Worm (Caenorhabditis elegans) whole organism, L1 larva: Measurements from ENCODE around the gene irld-44.

Experiments used
- ama-1 ChIP-seq: fragments of 150-350 bp; optimal IDR thresholded peaks from 2 replicates; lab custom pipeline; 2014
- blmp-1 ChIP-seq: fragments of 150-350 bp; optimal IDR thresholded peaks from 2 replicates; lab custom pipeline; 2014; ENCODE audit warnings: missing biosample characterization, missing genetic modification characterization
- ceh-63 ChIP-seq: fragments of 200-800 bp; sonication (Bioruptor generic); optimal IDR thresholded peaks from 2 replicates; lab custom pipeline; 2018; ENCODE audit warnings: mild to moderate bottlenecking, missing genetic modification characterization, missing compliant biosample characterization
- ceh-82 ChIP-seq, 3 experiments: fragments of 150-350 bp in 1 of 3; sonication (generic microtip) in 2 of 3; optimal IDR thresholded peaks; 2 replicates each; lab custom pipeline; 2014 to 2017; ENCODE audit warnings: missing biosample characterization in 3 of 3, missing genetic modification characterization in 3 of 3
- efl-1 ChIP-seq, 4 experiments: fragments of 150-350 bp; optimal IDR thresholded peaks in 3 of 4; peaks in 1 of 4; 1 replicate in 1 of 4; 2 replicates in 3 of 4; lab custom pipeline; 2014; ENCODE audit warnings: missing biosample characterization in 2 of 4, missing genetic modification characterization in 2 of 4, missing genetic modification reagents in 2 of 4
- egl-27 ChIP-seq, 2 experiments: fragments of 150-350 bp in 1 of 2; sonication (generic microtip); optimal IDR thresholded peaks; 3 replicates each; lab custom pipeline; 2017 to 2018; ENCODE audit warnings: missing biosample characterization in 2 of 2, missing genetic modification characterization in 2 of 2, missing genetic modification reagents in 2 of 2
- ets-5 ChIP-seq: fragments of 200-800 bp; sonication (Bioruptor generic); IDR thresholded peaks from 2 replicates; pipeline ENCODE4 v1.3.6; 2022; ENCODE audit warnings: missing genetic modification characterization, missing compliant biosample characterization
- fkh-8 ChIP-seq: sonication (generic microtip); optimal IDR thresholded peaks from 2 replicates; lab custom pipeline; 2016; ENCODE audit warnings: mild to moderate bottlenecking, missing genetic modification characterization, missing compliant biosample characterization
- grh-1 ChIP-seq: fragments of 200-800 bp; sonication (Bioruptor generic); IDR thresholded peaks from 2 replicates; pipeline ENCODE4 v1.3.6; 2022; ENCODE audit warnings: missing genetic modification reagents, missing genetic modification characterization, missing compliant biosample characterization
- hlh-17 ChIP-seq: fragments of 200-800 bp; sonication (Bioruptor generic); optimal IDR thresholded peaks from 2 replicates; lab custom pipeline; 2018; ENCODE audit warnings: missing genetic modification characterization, mild to moderate bottlenecking, missing compliant biosample characterization, moderate library complexity, borderline replicate concordance
- jun-1 ChIP-seq: fragments of 150-350 bp; optimal IDR thresholded peaks from 2 replicates; lab custom pipeline; 2014; ENCODE audit warnings: missing biosample characterization, missing genetic modification reagents, missing genetic modification characterization
- lin-13 ChIP-seq: fragments of 150-350 bp; optimal IDR thresholded peaks from 2 replicates; lab custom pipeline; 2014; ENCODE audit warnings: missing biosample characterization, missing genetic modification reagents, missing genetic modification characterization
- lin-14 ChIP-seq: fragments of 200-800 bp; sonication (Bioruptor generic); optimal IDR thresholded peaks from 2 replicates; lab custom pipeline; 2018; ENCODE audit warnings: mild to moderate bottlenecking, missing genetic modification characterization, moderate library complexity, missing compliant biosample characterization
- lin-15B ChIP-seq: fragments of 150-350 bp; sonication (generic microtip); optimal IDR thresholded peaks from 3 replicates; lab custom pipeline; 2014; ENCODE audit warnings: missing biosample characterization, missing genetic modification characterization
- lin-35 ChIP-seq, 2 experiments: fragments of 150-350 bp; optimal IDR thresholded peaks; 2 replicates each; lab custom pipeline; 2014; ENCODE audit warnings: missing biosample characterization in 2 of 2, missing genetic modification characterization in 2 of 2, missing genetic modification reagents in 2 of 2
- lir-3 ChIP-seq: sonication (generic microtip); optimal IDR thresholded peaks from 2 replicates; lab custom pipeline; 2016; ENCODE audit warnings: mild to moderate bottlenecking, missing genetic modification characterization, moderate library complexity, missing compliant biosample characterization; ENCODE audit not compliant: poor library complexity
- mef-2 ChIP-seq: fragments of 150-350 bp; optimal IDR thresholded peaks from 2 replicates; lab custom pipeline; 2014; ENCODE audit warnings: missing biosample characterization, missing genetic modification characterization
- mep-1 ChIP-seq: fragments of 150-350 bp; optimal IDR thresholded peaks from 2 replicates; lab custom pipeline; 2014; ENCODE audit warnings: missing biosample characterization, missing genetic modification characterization
- nhr-11 ChIP-seq: fragments of 150-350 bp; optimal IDR thresholded peaks from 2 replicates; lab custom pipeline; 2014; ENCODE audit warnings: missing biosample characterization, missing genetic modification characterization
- nhr-12 ChIP-seq: sonication (generic microtip); optimal IDR thresholded peaks from 2 replicates; lab custom pipeline; 2017; ENCODE audit warnings: missing biosample characterization, missing genetic modification characterization
- nhr-20 ChIP-seq: sonication (generic microtip); optimal IDR thresholded peaks from 2 replicates; lab custom pipeline; 2016; ENCODE audit warnings: mild to moderate bottlenecking, missing genetic modification characterization, missing compliant biosample characterization
- nhr-237 ChIP-seq: fragments of 150-350 bp; optimal IDR thresholded peaks from 2 replicates; lab custom pipeline; 2014; ENCODE audit warnings: missing biosample characterization, missing genetic modification characterization
- nhr-71 ChIP-seq: sonication (generic microtip); optimal IDR thresholded peaks from 2 replicates; lab custom pipeline; 2016; ENCODE audit warnings: mild to moderate bottlenecking, missing genetic modification characterization, moderate library complexity, missing compliant biosample characterization
- nhr-77 ChIP-seq: fragments of 150-350 bp; optimal IDR thresholded peaks from 2 replicates; lab custom pipeline; 2014; ENCODE audit warnings: missing biosample characterization, missing genetic modification characterization
- nhr-84 ChIP-seq: sonication (generic microtip); optimal IDR thresholded peaks from 2 replicates; lab custom pipeline; 2017; ENCODE audit warnings: missing biosample characterization, missing genetic modification characterization
- nhr-85 ChIP-seq: sonication (generic microtip); peaks from one replicate; lab custom pipeline; 2016; ENCODE audit warnings: missing genetic modification characterization, inconsistent platforms, missing compliant biosample characterization
- pax-3 ChIP-seq: fragments of 200-800 bp; sonication (Bioruptor generic); optimal IDR thresholded peaks from 2 replicates; lab custom pipeline; 2018; ENCODE audit warnings: mild to moderate bottlenecking, missing genetic modification characterization, moderate library complexity, missing compliant biosample characterization
- pqm-1 ChIP-seq: sonication (generic microtip); optimal IDR thresholded peaks from 3 replicates; lab custom pipeline; 2017; ENCODE audit warnings: missing biosample characterization, missing genetic modification characterization
- rnt-1 ChIP-seq: sonication (generic microtip); optimal IDR thresholded peaks from 2 replicates; lab custom pipeline; 2016; ENCODE audit warnings: mild to moderate bottlenecking, missing genetic modification characterization, moderate library complexity, missing compliant biosample characterization
- snpc-4 ChIP-seq: fragments of 150-350 bp; optimal IDR thresholded peaks from 2 replicates; lab custom pipeline; 2014; ENCODE audit warnings: missing biosample characterization, missing genetic modification characterization
- snu-23 ChIP-seq: sonication (generic microtip); optimal IDR thresholded peaks from 2 replicates; lab custom pipeline; 2016; ENCODE audit warnings: missing genetic modification characterization, missing compliant biosample characterization
- sox-4 ChIP-seq: sonication (generic microtip); optimal IDR thresholded peaks from 2 replicates; lab custom pipeline; 2016; ENCODE audit warnings: missing genetic modification characterization, missing compliant biosample characterization
- sptf-1 ChIP-seq: fragments of 150-350 bp; optimal IDR thresholded peaks from 2 replicates; lab custom pipeline; 2014; ENCODE audit warnings: missing biosample characterization, missing genetic modification characterization
- sup-37 ChIP-seq: fragments of 200-800 bp; sonication (Bioruptor generic); optimal IDR thresholded peaks from 2 replicates; lab custom pipeline; 2018; ENCODE audit warnings: mild to moderate bottlenecking, missing genetic modification characterization, missing compliant biosample characterization
- swsn-7 ChIP-seq: sonication (generic microtip); optimal IDR thresholded peaks from 2 replicates; lab custom pipeline; 2016; ENCODE audit warnings: missing genetic modification characterization, missing compliant biosample characterization
- tbx-2 ChIP-seq: sonication (generic microtip); optimal IDR thresholded peaks from 2 replicates; lab custom pipeline; 2016; ENCODE audit warnings: missing genetic modification characterization, missing compliant biosample characterization
- tlp-1 ChIP-seq: fragments of 150-350 bp; optimal IDR thresholded peaks from 2 replicates; lab custom pipeline; 2014; ENCODE audit warnings: missing biosample characterization, missing genetic modification characterization
- unc-30 ChIP-seq: sonication (generic microtip); optimal IDR thresholded peaks from 2 replicates; lab custom pipeline; 2017; ENCODE audit warnings: missing biosample characterization, missing genetic modification characterization
- vab-15 ChIP-seq: sonication (generic microtip); optimal IDR thresholded peaks from 2 replicates; lab custom pipeline; 2017; ENCODE audit warnings: missing genotype, mild to moderate bottlenecking, missing genetic modification characterization, missing compliant biosample characterization
- zip-4 ChIP-seq: fragments of 200-800 bp; sonication (Bioruptor generic); optimal IDR thresholded peaks from 2 replicates; lab custom pipeline; 2018; ENCODE audit warnings: mild to moderate bottlenecking, missing genetic modification characterization, moderate library complexity, missing compliant biosample characterization

irld-44 gene

DNA sequence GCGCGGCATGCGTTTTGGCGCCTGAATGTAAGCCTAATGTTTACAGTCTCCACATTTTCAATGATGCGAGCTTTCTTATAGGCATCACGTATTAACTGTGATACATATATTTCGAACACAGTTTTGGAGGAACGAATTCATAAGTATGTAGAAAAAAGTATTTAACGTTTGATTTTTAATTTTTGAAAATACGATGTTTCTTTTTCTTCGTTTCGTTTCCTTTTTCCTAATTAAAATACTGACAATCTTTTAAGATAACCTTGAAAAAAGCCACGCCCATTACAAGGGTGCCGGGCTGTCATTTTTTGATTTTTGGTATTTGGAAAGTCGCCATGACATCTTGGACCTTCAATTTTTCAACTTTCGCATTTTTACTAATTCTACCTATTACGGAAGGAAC, 13.8 kb downstream of the irld-44 start, which contains the start of gene K04F1.9:
Gene K04F1.9 (plus strand): TSS at position 301 of the 400 bp plus-strand sequence.
- TF ChIP-seq tbx-2 (tag; lab: Kevin White, UChicago) (no peak), vab-15 (tag; lab: Kevin White, UChicago) (no peak), ceh-63 (GFP tag; lab: Kevin White, UChicago) (no peak), nhr-71 (no peak), nhr-20 (tag; lab: Kevin White, UChicago) (no peak), rnt-1 (tag; lab: Kevin White, UChicago) (no peak), ets-5 (GFP tag; lab: Robert Waterston, UW) (no peak), ceh-82 (tag; optimal IDR thresholded peaks at IDR 0.05; lab: Kevin White, UChicago) (no peak)
- TF ChIP-seq, all 84 proteins: peak for 0

DNA sequence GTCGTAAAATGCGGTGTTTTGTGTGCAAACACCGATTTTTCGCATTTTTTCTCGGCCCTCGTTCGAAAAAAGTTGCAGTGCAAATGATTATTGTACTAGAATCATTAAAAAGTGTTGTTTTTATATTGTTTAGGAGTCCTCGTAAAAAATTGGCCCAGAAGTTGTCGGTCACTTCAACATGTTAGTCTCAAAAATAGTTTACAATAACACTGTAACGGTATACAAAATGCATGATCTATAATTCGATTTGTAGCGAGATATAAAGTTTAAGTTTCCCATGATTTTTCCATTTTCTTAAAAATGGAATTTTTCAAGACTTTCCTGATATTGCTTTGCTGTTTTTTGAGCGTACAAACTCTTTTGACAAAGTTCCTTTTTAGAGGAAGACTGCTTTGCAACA, 15.8 kb downstream of the irld-44 start, which contains the start of gene K04F1.8:
Gene K04F1.8 (plus strand): TSS at position 301 of the 400 bp plus-strand sequence.
- TF ChIP-seq mef-2 (tag; lab: Kevin White, UChicago) (no peak), egl-27 (tag; optimal IDR thresholded peaks at IDR 0.05; lab: Kevin White, UChicago) (no peak), sup-37 (no peak), efl-1 (optimal IDR thresholded peaks at IDR 0.05; lab: Kevin White, UChicago) (no peak), efl-1 (GFP tag; optimal IDR thresholded peaks at IDR 0.05 in 1 of 2; lab: Kevin White, UChicago) (no peak), hlh-17 (no peak), lir-3 (tag; lab: Kevin White, UChicago) (no peak), lin-13 (GFP tag; lab: Kevin White, UChicago) (no peak), lin-15B (tag; lab: Kevin White, UChicago) (no peak), snpc-4 (no peak), nhr-12 (no peak), nhr-84 (tag; lab: Kevin White, UChicago) (no peak), pqm-1 (tag; lab: Kevin White, UChicago) (no peak), sox-4 (no peak), lin-14 (no peak), nhr-85 (tag; lab: Kevin White, UChicago) (no peak), tlp-1 (tag; lab: Kevin White, UChicago) (no peak)

DNA sequence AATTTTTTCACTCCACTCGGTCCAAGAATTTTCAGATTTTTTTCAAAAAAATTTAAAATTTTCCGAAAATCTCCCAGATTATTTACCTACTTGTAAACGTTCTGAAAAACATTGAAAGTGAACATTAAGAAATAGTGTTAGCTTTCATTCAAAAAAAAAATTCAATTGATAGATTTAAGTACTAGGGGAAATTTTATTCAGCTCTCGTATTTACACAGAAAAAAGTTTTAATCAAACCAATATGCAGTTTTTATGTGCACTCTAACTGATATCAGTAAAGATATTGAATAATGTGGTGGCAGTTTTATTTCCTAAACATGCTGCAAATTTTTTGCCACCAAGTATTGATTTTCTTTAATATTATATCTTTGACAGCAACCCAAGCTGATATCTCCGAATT, 17.1 kb downstream of the irld-44 start, which contains the start of gene irld-42:
Gene irld-42 (plus strand): TSS at position 301 of the 400 bp plus-strand sequence.
- TF ChIP-seq lin-14, result no peak
- no peak for TF ChIP-seq snpc-4
- TF ChIP-seq grh-1 (GFP tag; lab: Robert Waterston, UW), result no peak
- no peak for TF ChIP-seq nhr-84 (tag; lab: Kevin White, UChicago)
- no peak for TF ChIP-seq nhr-77 (tag; lab: Kevin White, UChicago)
- TF ChIP-seq fkh-8 (tag; lab: Kevin White, UChicago), result no peak

DNA sequence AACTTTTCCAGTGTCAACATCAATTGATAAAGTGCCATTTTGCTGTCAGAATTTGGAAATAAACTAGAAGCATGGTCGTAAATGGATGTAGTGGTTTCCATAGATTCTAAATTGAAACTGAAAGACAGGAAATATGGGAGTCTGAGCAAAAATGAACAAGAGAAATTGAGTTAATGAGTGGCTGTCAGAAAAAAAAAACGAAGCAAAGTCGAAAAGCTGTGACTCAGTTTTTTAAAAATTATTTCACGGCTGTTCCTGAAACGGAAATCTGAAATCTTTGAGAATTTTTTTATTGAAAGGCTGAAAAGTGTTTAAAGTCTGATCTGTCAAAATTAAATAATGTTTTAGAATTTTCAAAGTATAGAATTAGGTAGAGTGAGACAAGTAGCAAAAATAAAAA, 27.1 kb downstream of the irld-44 start, which contains the start of gene srw-98:
Gene srw-98 (minus strand): TSS at position 101 of the 400 bp plus-strand sequence.
- no peak for TF ChIP-seq ama-1 (lab: Kevin White, UChicago)
- TF ChIP-seq mep-1 (tag; lab: Kevin White, UChicago), result no peak
- no peak for TF ChIP-seq sptf-1
- TF ChIP-seq nhr-84 (tag; lab: Kevin White, UChicago), result no peak
- no peak for TF ChIP-seq swsn-7 (tag; lab: Kevin White, UChicago)
- TF ChIP-seq fkh-8 (tag; lab: Kevin White, UChicago), result no peak
- no peak for TF ChIP-seq unc-30
- no peak for TF ChIP-seq lin-35 (GFP tag; optimal IDR thresholded peaks at IDR 0.05; lab: Kevin White, UChicago)
- no peak for TF ChIP-seq zip-4 (GFP tag; lab: Kevin White, UChicago)
- TF ChIP-seq ets-5 (GFP tag; lab: Robert Waterston, UW), result no peak
- no peak for TF ChIP-seq egl-27 (tag; optimal IDR thresholded peaks at IDR 0.05; lab: Kevin White, UChicago)
- no peak for TF ChIP-seq jun-1 (tag; lab: Kevin White, UChicago)
- no peak for TF ChIP-seq snu-23
- no peak for TF ChIP-seq pax-3 (tag; lab: Kevin White, UChicago)
- no peak for TF ChIP-seq nhr-11 (tag; lab: Kevin White, UChicago)
- no peak for TF ChIP-seq nhr-237
- TF ChIP-seq blmp-1 (tag; lab: Kevin White, UChicago), result no peak
- TF ChIP-seq, all 84 proteins: peak for 0
